Worm (Caenorhabditis elegans) whole organism, L4 larva: Measurements from ENCODE around the gene srh-277.

Experiments
- F10B5.3 ChIP-seq: sonication (generic microtip); optimal IDR thresholded peaks from 2 replicates; lab custom pipeline; 2016; ENCODE audit warnings: mild to moderate bottlenecking, missing genetic modification characterization, missing compliant biosample characterization
- T26A8.4 ChIP-seq: fragments of 200-800 bp; sonication (Bioruptor generic); IDR thresholded peaks from 2 replicates; pipeline ENCODE4 v1.3.6; 2022; ENCODE audit warnings: missing genetic modification characterization, missing compliant biosample characterization
- daf-12 ChIP-seq: fragments of 150-350 bp; optimal IDR thresholded peaks from 2 replicates; lab custom pipeline; 2014; ENCODE audit warnings: missing biosample characterization, missing genetic modification reagents, missing genetic modification characterization
- egl-27 ChIP-seq: sonication (generic microtip); optimal IDR thresholded peaks from 3 replicates; lab custom pipeline; 2017; ENCODE audit warnings: missing biosample characterization, missing genetic modification reagents, missing genetic modification characterization
- fos-1 ChIP-seq: fragments of 150-350 bp; optimal IDR thresholded peaks from 2 replicates; lab custom pipeline; 2014; ENCODE audit warnings: missing biosample characterization, missing genetic modification characterization
- mdt-29 ChIP-seq: fragments of 200-800 bp; sonication (Bioruptor generic); IDR thresholded peaks from 2 replicates; pipeline ENCODE4 v1.3.6; 2022; ENCODE audit warnings: missing genetic modification reagents, missing genetic modification characterization, missing compliant biosample characterization
- pqm-1 ChIP-seq: sonication (generic microtip); optimal IDR thresholded peaks from 2 replicates; lab custom pipeline; 2017; ENCODE audit warnings: missing biosample characterization, missing genetic modification characterization
- skn-1 ChIP-seq: fragments of 150-350 bp; optimal IDR thresholded peaks from 2 replicates; lab custom pipeline; 2014; ENCODE audit warnings: missing biosample characterization, missing genetic modification characterization
- unc-62 ChIP-seq, 3 experiments: fragments of 150-350 bp in 1 of 3; sonication (generic microtip); optimal IDR thresholded peaks in 2 of 3; peaks in 1 of 3; 1 replicate in 1 of 3; 2 replicates in 2 of 3; lab custom pipeline; 2014 to 2017; ENCODE audit warnings: missing biosample characterization in 3 of 3, missing genetic modification characterization in 3 of 3, missing genetic modification reagents in 3 of 3, missing genotype in 1 of 3

DNA sequence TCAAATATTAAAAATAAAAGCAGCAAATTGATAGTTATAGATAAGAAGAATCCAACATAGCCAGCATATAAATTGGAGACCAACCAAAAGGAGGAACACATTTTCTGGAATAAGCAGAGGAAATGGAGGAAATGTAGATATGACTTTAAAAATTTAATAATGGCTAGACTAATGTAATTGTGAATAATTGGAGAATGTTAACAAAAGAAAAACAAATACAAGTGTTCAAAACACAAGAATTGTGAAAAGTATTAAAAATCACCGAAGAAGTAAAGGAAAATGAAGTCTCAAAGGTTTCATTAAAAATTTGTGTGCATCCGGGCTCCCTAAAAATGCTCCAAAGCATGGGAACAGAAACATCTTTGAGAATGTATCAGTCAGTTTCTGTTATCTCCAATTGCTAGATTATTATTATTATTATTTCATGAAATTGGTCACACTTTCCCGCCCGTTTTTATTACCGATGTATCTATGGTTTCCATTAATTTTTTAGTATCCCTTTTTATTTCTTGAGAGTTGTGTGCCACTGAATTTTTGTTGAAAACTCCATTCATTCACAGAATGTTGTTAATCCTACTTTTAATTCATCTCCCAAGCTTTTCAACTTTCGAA lies 20.8 kb upstream of the srh-277 start, which contains the start of the genes str-109 and F10A3.11:
- TF ChIP-seq pqm-1 (tag; lab: Kevin White, UChicago): no peak
- TF ChIP-seq T26A8.4 (GFP tag; lab: Robert Waterston, UW): no peak
- no peak for TF ChIP-seq unc-62 (GFP tag; optimal IDR thresholded peaks at IDR 0.05 in 1 of 2; lab: Kevin White, UChicago)
- TF ChIP-seq unc-62 (tag; optimal IDR thresholded peaks at IDR 0.05; lab: Kevin White, UChicago): no peak
- TF ChIP-seq egl-27 (tag; lab: Kevin White, UChicago): no peak
- no peak for TF ChIP-seq F10B5.3 (tag; lab: Kevin White, UChicago)
- no peak for TF ChIP-seq fos-1
- no peak for TF ChIP-seq skn-1 (tag; lab: Kevin White, UChicago)
- no peak for TF ChIP-seq mdt-29 (GFP tag; lab: Robert Waterston, UW)
- no peak for TF ChIP-seq daf-12 (tag; lab: Kevin White, UChicago)
